Worm (Caenorhabditis elegans) whole organism, mixed stage, embryonic: Measurements from ENCODE around the gene dgtr-1.

Experiments used
- M03D4.4 ChIP-seq: sonication (generic microtip); optimal IDR thresholded peaks from 2 replicates; lab custom pipeline; 2017; ENCODE audit warnings: mild to moderate bottlenecking, missing genetic modification characterization, missing compliant biosample characterization
- bed-3 ChIP-seq: fragments of 200-800 bp; sonication (Bioruptor generic); optimal IDR thresholded peaks from 3 replicates; lab custom pipeline; 2018; ENCODE audit warnings: mild to moderate bottlenecking, missing genetic modification characterization, moderate library complexity, missing compliant biosample characterization
- blmp-1 ChIP-seq: fragments of 150-350 bp; optimal IDR thresholded peaks from 2 replicates; lab custom pipeline; 2014; ENCODE audit warnings: missing biosample characterization, missing genetic modification characterization
- ceh-39 ChIP-seq: fragments of 150-350 bp; optimal IDR thresholded peaks from 2 replicates; lab custom pipeline; 2014; ENCODE audit warnings: missing biosample characterization, missing genetic modification characterization
- ces-1 ChIP-seq: fragments of 150-350 bp; optimal IDR thresholded peaks from 2 replicates; lab custom pipeline; 2014; ENCODE audit warnings: missing biosample characterization, missing genetic modification reagents, missing genetic modification characterization
- cnd-1 ChIP-seq: fragments of 200-800 bp; sonication (Bioruptor generic); optimal IDR thresholded peaks from 2 replicates; lab custom pipeline; 2018; ENCODE audit warnings: mild to moderate bottlenecking, missing genetic modification characterization, missing compliant biosample characterization
- drap-1 ChIP-seq: fragments of 200-800 bp; sonication (Bioruptor generic); optimal IDR thresholded peaks from 3 replicates; lab custom pipeline; 2018; ENCODE audit warnings: mild to moderate bottlenecking, missing genetic modification characterization, missing compliant biosample characterization
- flh-1 ChIP-seq: fragments of 200-800 bp; sonication (Bioruptor generic); optimal IDR thresholded peaks from 2 replicates; lab custom pipeline; 2018; ENCODE audit warnings: mild to moderate bottlenecking, missing genetic modification characterization, moderate library complexity, missing compliant biosample characterization
- ham-2 ChIP-seq: fragments of 200-800 bp; sonication (Bioruptor generic); optimal IDR thresholded peaks from 2 replicates; lab custom pipeline; 2018; ENCODE audit warnings: mild to moderate bottlenecking, missing genetic modification characterization, missing compliant biosample characterization
- lin-13 ChIP-seq: fragments of 150-350 bp; optimal IDR thresholded peaks from 2 replicates; lab custom pipeline; 2014; ENCODE audit warnings: missing biosample characterization, missing genetic modification characterization
- lin-32 ChIP-seq: fragments of 200-800 bp; sonication (Bioruptor generic); optimal IDR thresholded peaks from 2 replicates; lab custom pipeline; 2018; ENCODE audit warnings: mild to moderate bottlenecking, missing genetic modification characterization, missing compliant biosample characterization
- mab-5 ChIP-seq: fragments of 150-350 bp; optimal IDR thresholded peaks from 2 replicates; lab custom pipeline; 2014; ENCODE audit warnings: missing biosample characterization, missing genetic modification characterization
- mep-1 ChIP-seq: fragments of 150-350 bp; optimal IDR thresholded peaks from 2 replicates; lab custom pipeline; 2017; ENCODE audit warnings: missing biosample characterization, missing genetic modification reagents, missing genetic modification characterization, inconsistent platforms
- mls-2 ChIP-seq: sonication (generic microtip); optimal IDR thresholded peaks from 2 replicates; lab custom pipeline; 2016; ENCODE audit warnings: mild to moderate bottlenecking, missing genetic modification characterization, moderate library complexity, missing compliant biosample characterization
- nhr-2 ChIP-seq: fragments of 150-350 bp; optimal IDR thresholded peaks from 2 replicates; lab custom pipeline; 2014; ENCODE audit warnings: missing biosample characterization, missing genetic modification characterization
- nhr-237 ChIP-seq: fragments of 150-350 bp; optimal IDR thresholded peaks from 2 replicates; lab custom pipeline; 2014; ENCODE audit warnings: missing biosample characterization, missing genetic modification characterization
- nhr-28 ChIP-seq: fragments of 150-350 bp; optimal IDR thresholded peaks from 2 replicates; lab custom pipeline; 2014; ENCODE audit warnings: missing biosample characterization, missing genetic modification characterization
- nhr-76 ChIP-seq: sonication (generic microtip); optimal IDR thresholded peaks from 2 replicates; lab custom pipeline; 2017; ENCODE audit warnings: missing biosample characterization, missing genetic modification characterization
- pha-4 ChIP-seq: fragments of 150-350 bp; optimal IDR thresholded peaks from 2 replicates; lab custom pipeline; 2018; ENCODE audit warnings: missing biosample characterization, missing genetic modification reagents, missing genetic modification characterization
- snpc-4 ChIP-seq: fragments of 150-350 bp; optimal IDR thresholded peaks from 2 replicates; lab custom pipeline; 2014; ENCODE audit warnings: missing biosample characterization, missing genetic modification characterization
- sptf-1 ChIP-seq: sonication (generic microtip); optimal IDR thresholded peaks from 2 replicates; lab custom pipeline; 2017; ENCODE audit warnings: mild to moderate bottlenecking, missing genetic modification characterization, moderate library complexity, missing compliant biosample characterization
- unc-120 ChIP-seq: sonication (generic microtip); optimal IDR thresholded peaks from 2 replicates; lab custom pipeline; 2017; ENCODE audit warnings: missing genetic modification characterization, missing compliant biosample characterization; ENCODE audit not compliant: poor library complexity, severe bottlenecking
- unc-39 ChIP-seq: fragments of 150-350 bp; optimal IDR thresholded peaks from 2 replicates; lab custom pipeline; 2014; ENCODE audit warnings: missing biosample characterization, missing genetic modification characterization
- unc-62 ChIP-seq: fragments of 150-350 bp; optimal IDR thresholded peaks from 2 replicates; lab custom pipeline; 2014; ENCODE audit warnings: missing biosample characterization, missing genetic modification reagents, missing genetic modification characterization
- zip-8 ChIP-seq: fragments of 150-350 bp; optimal IDR thresholded peaks from 2 replicates; lab custom pipeline; 2014; ENCODE audit warnings: missing biosample characterization, missing genetic modification characterization

The dgtr-1 gene

ce11 chrV:6506238-6506956 lies 9.5 kb downstream of the dgtr-1 start:
- TF ChIP-seq nhr-28 (tag; lab: Kevin White, UChicago) = no peak
- TF ChIP-seq nhr-2 (tag; lab: Kevin White, UChicago) = no peak
- TF ChIP-seq drap-1 = no peak
- no peak for TF ChIP-seq M03D4.4 (tag; lab: Kevin White, UChicago)
- TF ChIP-seq blmp-1 = no peak
- TF ChIP-seq lin-32 (GFP tag; lab: Kevin White, UChicago) = no peak

- TF ChIP-seq ham-2 (GFP tag; lab: Kevin White, UChicago) = no peak
- no peak for TF ChIP-seq zip-8 (tag; lab: Kevin White, UChicago)
- TF ChIP-seq, all 35 proteins: peak for 0
Measured at ce11 chrV:6508703-6509102, 11.8 kb downstream of the dgtr-1 start, which contains the start of gene ubh-3. Gene ubh-3 (minus strand): TSS chrV:6508803.

- TF ChIP-seq ham-2 (GFP tag; lab: Kevin White, UChicago) = no peak
Measured at ce11 chrV:6509717-6510116, 12.8 kb downstream of the dgtr-1 start, which contains the start of gene ubh-2. Gene ubh-2 (minus strand): TSS chrV:6509817.

- TF ChIP-seq sptf-1 (tag; lab: Kevin White, UChicago) (no peak), bed-3 (GFP tag; lab: Kevin White, UChicago) (no peak), lin-13 (no peak), flh-1 (GFP tag; lab: Kevin White, UChicago) (no peak), mep-1 (tag; lab: Kevin White, UChicago) (no peak), drap-1 (no peak), unc-120 (tag; lab: Kevin White, UChicago) (no peak), nhr-76 (no peak), pha-4 (tag; lab: Kevin White, UChicago) (no peak), ham-2 (GFP tag; lab: Kevin White, UChicago) (no peak), ceh-39 (no peak)
Measured at ce11 chrV:6510622-6511021, 13.7 kb downstream of the dgtr-1 start.

- TF ChIP-seq snpc-4 = no peak
- no peak for TF ChIP-seq ham-2 (GFP tag; lab: Kevin White, UChicago)
- no peak for TF ChIP-seq zip-8 (tag; lab: Kevin White, UChicago)
- TF ChIP-seq drap-1 = no peak
- TF ChIP-seq mep-1 (tag; lab: Kevin White, UChicago) = no peak
- TF ChIP-seq unc-39 (tag; lab: Kevin White, UChicago) = no peak
- no peak for TF ChIP-seq mls-2 (tag; lab: Kevin White, UChicago)
- no peak for TF ChIP-seq nhr-237 (tag; lab: Kevin White, UChicago)
- TF ChIP-seq unc-120 (tag; lab: Kevin White, UChicago) = no peak
- TF ChIP-seq ces-1 (GFP tag; lab: Kevin White, UChicago) = no peak
- TF ChIP-seq lin-32 (GFP tag; lab: Kevin White, UChicago) = no peak
- TF ChIP-seq pha-4 (tag; lab: Kevin White, UChicago) = no peak
- TF ChIP-seq nhr-28 (tag; lab: Kevin White, UChicago) = no peak
- TF ChIP-seq cnd-1 (tag; lab: Kevin White, UChicago) = no peak
- no peak for TF ChIP-seq unc-62 (GFP tag; lab: Kevin White, UChicago)
- TF ChIP-seq nhr-2 (tag; lab: Kevin White, UChicago) = no peak
- TF ChIP-seq mab-5 (tag; lab: Kevin White, UChicago) = no peak
Measured at ce11 chrV:6511121-6511520, 14.2 kb downstream of the dgtr-1 start, which contains the start of gene ubh-1. Gene ubh-1 (minus strand): TSS chrV:6511409.

- TF ChIP-seq ham-2 (GFP tag; lab: Kevin White, UChicago) (peak; percentile 29), ces-1 (GFP tag; lab: Kevin White, UChicago) (no peak)
Measured at ce11 chrV:6513356-6513755, 16.4 kb downstream of the dgtr-1 start.

- TF ChIP-seq mab-5 (tag; lab: Kevin White, UChicago) (no peak), flh-1 (GFP tag; lab: Kevin White, UChicago) (no peak), nhr-2 (tag; lab: Kevin White, UChicago) (no peak)
Measured at ce11 chrV:6513786-6514430, 17.0 kb downstream of the dgtr-1 start.
